ENCODE assay signal across 1 fruit fly cellular context in the genomic region with DNA sequence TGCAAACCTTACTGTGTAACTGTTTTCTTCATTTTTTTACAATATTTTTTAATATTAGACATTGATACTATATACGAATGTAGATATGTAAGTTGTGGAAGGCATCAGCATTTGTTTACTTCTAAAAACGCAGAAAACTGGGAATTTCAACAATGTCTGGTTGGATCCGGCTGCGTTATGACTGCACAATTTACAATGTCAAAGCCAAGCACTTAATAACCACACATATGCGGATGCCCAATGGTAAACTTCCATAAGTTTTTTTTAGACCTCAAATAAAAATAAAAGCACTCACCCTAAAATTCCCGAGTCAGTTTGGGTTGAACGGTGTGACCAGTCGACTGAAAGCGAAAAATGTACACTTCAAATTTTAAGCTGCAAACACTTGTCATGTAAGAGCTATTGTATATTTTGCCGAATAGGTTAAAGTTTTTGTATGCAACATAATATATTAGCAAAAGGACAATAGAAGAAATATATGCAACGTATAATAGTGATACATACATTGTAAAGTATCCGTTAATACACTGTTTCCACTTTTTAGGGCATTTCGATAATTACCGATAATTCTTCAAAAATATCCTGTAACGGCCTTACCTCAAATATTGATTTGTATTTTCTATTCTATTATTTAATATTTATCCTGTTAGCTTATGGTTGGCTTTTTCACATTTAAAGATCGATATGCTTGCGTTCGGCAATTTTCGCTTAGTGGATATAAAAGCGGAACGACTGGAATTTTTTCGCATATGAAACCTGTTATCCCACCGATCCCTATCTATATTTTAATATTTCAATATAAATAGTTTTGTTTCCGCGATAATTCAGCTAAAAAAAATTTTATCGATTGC.
TF ChIP-seq lines count a peak whose summit lies in the region.

Stim (minus strand) TSS at position 347 of the 851 bp plus-strand sequence.

TF ChIP-seq in whole organism, embryonic, 481 proteins besides CTCF, POLR2A, EP300 and RAD21 (continued from another document):
- TF ChIP-seq CG31365 (tag; optimal IDR thresholded peaks at IDR 0.05; lab: Kevin White, UChicago) (no peak), Kr (GFP tag; optimal IDR thresholded peaks at IDR 0.05; lab: Kevin White, UChicago) (no peak), CG10274 (GFP tag; optimal IDR thresholded peaks at IDR 0.05; lab: Kevin White, UChicago) (no peak), BtbVII (GFP tag; optimal IDR thresholded peaks at IDR 0.05; lab: Kevin White, UChicago) (no peak), repo (GFP tag; optimal IDR thresholded peaks at IDR 0.05; lab: Kevin White, UChicago) (no peak), CG1233 (GFP tag; optimal IDR thresholded peaks at IDR 0.05; lab: Kevin White, UChicago) (no peak), gfzf (GFP tag; optimal IDR thresholded peaks at IDR 0.05; lab: Kevin White, UChicago) (peak; percentile 57), CG18476 (GFP tag; optimal IDR thresholded peaks at IDR 0.05; lab: Kevin White, UChicago) (no peak), ssp (GFP tag; IDR thresholded peaks at IDR 0.05; lab: Robert Waterston, UW) (peak; percentile 89), dmrt99B (tag; optimal IDR thresholded peaks at IDR 0.05; lab: Kevin White, UChicago) (no peak), Mrtf (GFP tag; IDR thresholded peaks at IDR 0.05; lab: Robert Waterston, UW) (no peak), CG13894 (tag; optimal IDR thresholded peaks at IDR 0.05; lab: Kevin White, UChicago) (no peak), Pdp1 (GFP tag; optimal IDR thresholded peaks at IDR 0.05; lab: Kevin White, UChicago) (peak in 1 of 2 experiments; percentile 21), gro (GFP tag; optimal IDR thresholded peaks at IDR 0.05; lab: Kevin White, UChicago) (no peak), CG16813 (GFP tag; IDR thresholded peaks at IDR 0.05; lab: Robert Waterston, UW; ENCODE audit: partially characterized antibody) (no peak), fd3F (GFP tag; optimal IDR thresholded peaks at IDR 0.05; lab: Kevin White, UChicago) (no peak), Ets97D (GFP tag; optimal IDR thresholded peaks at IDR 0.05; lab: Kevin White, UChicago) (no peak), CG6683 (GFP tag; optimal IDR thresholded peaks at IDR 0.05; lab: Kevin White, UChicago) (no peak), Lhr (GFP tag; optimal IDR thresholded peaks at IDR 0.05; lab: Kevin White, UChicago) (no peak), CG1603 (tag; optimal IDR thresholded peaks at IDR 0.05; lab: Kevin White, UChicago) (peak; percentile 70), al (GFP tag; IDR thresholded peaks at IDR 0.05; lab: Robert Waterston, UW) (no peak), sens (GFP tag; lab: Kevin White, UChicago) (peak; percentile 1), CrebB (tag; optimal IDR thresholded peaks at IDR 0.05; lab: Kevin White, UChicago) (no peak), vvl (GFP tag; IDR thresholded peaks at IDR 0.05; lab: Robert Waterston, UW) (no peak), Hey (tag; optimal IDR thresholded peaks at IDR 0.05; lab: Kevin White, UChicago) (no peak), CG12659 (GFP tag; optimal IDR thresholded peaks at IDR 0.05; lab: Kevin White, UChicago) (no peak), lola (GFP tag; optimal IDR thresholded peaks at IDR 0.05; lab: Kevin White, UChicago) (peak in 1 of 3 experiments; percentile 70), CG7357 (GFP tag; IDR thresholded peaks at IDR 0.05; lab: Robert Waterston, UW) (peak; percentile 89), sug (tag; optimal IDR thresholded peaks at IDR 0.05; lab: Kevin White, UChicago) (no peak), CG17361 (GFP tag; IDR thresholded peaks at IDR 0.05; lab: Robert Waterston, UW) (0 out of 3 replicates have a peak, but pooled peaks have one; percentile 35), Chrac-16 (GFP tag; optimal IDR thresholded peaks at IDR 0.05; lab: Kevin White, UChicago) (no peak), croc (GFP tag; conservative IDR thresholded peaks at IDR 0.05; lab: Robert Waterston, UW) (no peak), exex (tag; optimal IDR thresholded peaks at IDR 0.05; lab: Kevin White, UChicago) (no peak), CG3163 (GFP tag; optimal IDR thresholded peaks at IDR 0.05; lab: Kevin White, UChicago) (no peak), CG13296 (GFP tag; optimal IDR thresholded peaks at IDR 0.05; lab: Kevin White, UChicago) (no peak), her (GFP tag; optimal IDR thresholded peaks at IDR 0.05; lab: Kevin White, UChicago) (peak; percentile 79), CG6254 (GFP tag; optimal IDR thresholded peaks at IDR 0.05; lab: Kevin White, UChicago) (no peak), CG4617 (GFP tag; optimal IDR thresholded peaks at IDR 0.05; lab: Kevin White, UChicago; ENCODE audit: borderline replicate concordance) (peak; percentile 67), CG6765 (GFP tag; optimal IDR thresholded peaks at IDR 0.05; lab: Kevin White, UChicago) (no peak), Dfd (GFP tag; optimal IDR thresholded peaks at IDR 0.05; lab: Kevin White, UChicago) (peak in 1 of 2 experiments; percentile 45), psq (GFP tag; optimal IDR thresholded peaks at IDR 0.05; lab: Kevin White, UChicago) (no peak), CG34376 (GFP tag; optimal IDR thresholded peaks at IDR 0.05; lab: Kevin White, UChicago) (no peak), ara (GFP tag; IDR thresholded peaks at IDR 0.05; lab: Robert Waterston, UW) (no peak), Nf-YA (GFP tag; IDR thresholded peaks at IDR 0.05; lab: Robert Waterston, UW) (no peak), dimm (GFP tag; IDR thresholded peaks at IDR 0.05; lab: Robert Waterston, UW) (no peak), CG32767 (GFP tag; IDR thresholded peaks at IDR 0.05; lab: Robert Waterston, UW) (no peak), CG11504 (tag; optimal IDR thresholded peaks at IDR 0.05; lab: Kevin White, UChicago) (no peak), ab (GFP tag; optimal IDR thresholded peaks at IDR 0.05; lab: Kevin White, UChicago) (no peak), shn (GFP tag; optimal IDR thresholded peaks at IDR 0.05; lab: Kevin White, UChicago) (no peak), dmrt11E (tag; optimal IDR thresholded peaks at IDR 0.05; lab: Kevin White, UChicago) (no peak), CG30020 (tag; optimal IDR thresholded peaks at IDR 0.05; lab: Kevin White, UChicago) (peak; percentile 95), vnd (GFP tag; IDR thresholded peaks at IDR 0.05; lab: Robert Waterston, UW; ENCODE audit: partially characterized antibody) (no peak), stwl (tag; optimal IDR thresholded peaks at IDR 0.05; lab: Kevin White, UChicago) (no peak), CG11723 (GFP tag; optimal IDR thresholded peaks at IDR 0.05; lab: Kevin White, UChicago) (no peak), jing (GFP tag; optimal IDR thresholded peaks at IDR 0.05; lab: Kevin White, UChicago) (no peak), h (optimal IDR thresholded peaks at IDR 0.05; lab: Kevin White, UChicago) (no peak), pan (optimal IDR thresholded peaks at IDR 0.05; lab: Kevin White, UChicago) (no peak), pan (GFP tag; optimal IDR thresholded peaks at IDR 0.05 in 1 of 2, IDR thresholded peaks at IDR 0.05 in 1 of 2) (no peak), z (GFP tag; IDR thresholded peaks at IDR 0.05; lab: Robert Waterston, UW) (no peak), pzg (GFP tag; optimal IDR thresholded peaks at IDR 0.05; lab: Kevin White, UChicago) (peak; percentile 42), CG10321 (GFP tag; IDR thresholded peaks at IDR 0.05; lab: Robert Waterston, UW) (no peak), btn (GFP tag; optimal IDR thresholded peaks at IDR 0.05; lab: Kevin White, UChicago) (no peak), CG2678 (tag; optimal IDR thresholded peaks at IDR 0.05; lab: Kevin White, UChicago) (no peak), Dip2 (GFP tag; IDR thresholded peaks at IDR 0.05; lab: Robert Waterston, UW) (no peak), Gsc (GFP tag; IDR thresholded peaks at IDR 0.05; lab: Robert Waterston, UW) (no peak), CG34224 (GFP tag; IDR thresholded peaks at IDR 0.05; lab: Robert Waterston, UW; ENCODE audit: partially characterized antibody) (no peak), danr (GFP tag; IDR thresholded peaks at IDR 0.05; lab: Robert Waterston, UW) (no peak), Med (GFP tag; lab: Kevin White, UChicago) (no peak), Xrp1 (GFP tag; IDR thresholded peaks at IDR 0.05; lab: Robert Waterston, UW) (no peak), CG18011 (GFP tag; optimal IDR thresholded peaks at IDR 0.05; lab: Kevin White, UChicago) (no peak), corto (GFP tag; optimal IDR thresholded peaks at IDR 0.05; lab: Kevin White, UChicago) (no peak), jigr1 (GFP tag; IDR thresholded peaks at IDR 0.05; lab: Robert Waterston, UW) (no peak), CG11093 (GFP tag; IDR thresholded peaks at IDR 0.05; lab: Robert Waterston, UW) (no peak), Asciz (GFP tag; optimal IDR thresholded peaks at IDR 0.05; lab: Kevin White, UChicago) (no peak), Hr51 (GFP tag; optimal IDR thresholded peaks at IDR 0.05; lab: Kevin White, UChicago) (no peak), CG9797 (GFP tag; optimal IDR thresholded peaks at IDR 0.05; lab: Kevin White, UChicago) (peak; percentile 17), MESR4 (GFP tag; optimal IDR thresholded peaks at IDR 0.05; lab: Kevin White, UChicago) (peak; percentile 58), CG6791 (GFP tag; IDR thresholded peaks at IDR 0.05; lab: Robert Waterston, UW; ENCODE audit: partially characterized antibody) (no peak), CG17328 (GFP tag; IDR thresholded peaks at IDR 0.05; lab: Robert Waterston, UW) (no peak), HLH3B (GFP tag; IDR thresholded peaks at IDR 0.05; lab: Robert Waterston, UW) (no peak), CG18262 (tag; optimal IDR thresholded peaks at IDR 0.05; lab: Kevin White, UChicago) (no peak), CG14441 (GFP tag; IDR thresholded peaks at IDR 0.05; lab: Robert Waterston, UW) (no peak), lov (optimal IDR thresholded peaks at IDR 0.05; lab: Kevin White, UChicago) (no peak), lov (GFP tag; IDR thresholded peaks at IDR 0.05; lab: Robert Waterston, UW) (no peak), vfl (GFP tag; optimal IDR thresholded peaks at IDR 0.05; lab: Kevin White, UChicago) (no peak), jumu (GFP tag; optimal IDR thresholded peaks at IDR 0.05; lab: Kevin White, UChicago) (no peak), CG30403 (GFP tag; optimal IDR thresholded peaks at IDR 0.05; lab: Kevin White, UChicago) (no peak), CG17802 (tag; optimal IDR thresholded peaks at IDR 0.05; lab: Kevin White, UChicago) (peak; percentile 65), BEAF-32 (GFP tag; optimal IDR thresholded peaks at IDR 0.05; lab: Kevin White, UChicago) (peak; percentile 30), prd (optimal IDR thresholded peaks at IDR 0.05; lab: Kevin White, UChicago) (no peak), prd (GFP tag; IDR thresholded peaks at IDR 0.05; lab: Robert Waterston, UW) (no peak), Xbp1 (GFP tag; optimal IDR thresholded peaks at IDR 0.05; lab: Kevin White, UChicago) (no peak), ro (GFP tag; IDR thresholded peaks at IDR 0.05; lab: Robert Waterston, UW) (no peak), Myb (GFP tag; optimal IDR thresholded peaks at IDR 0.05; lab: Kevin White, UChicago) (no peak), CG14965 (GFP tag; optimal IDR thresholded peaks at IDR 0.05; lab: Kevin White, UChicago; ENCODE audit: borderline replicate concordance) (no peak), CoRest (tag; optimal IDR thresholded peaks at IDR 0.05; lab: Kevin White, UChicago) (no peak), CG10979 (tag; optimal IDR thresholded peaks at IDR 0.05; lab: Kevin White, UChicago) (peak; percentile 0), CG2875 (GFP tag; optimal IDR thresholded peaks at IDR 0.05; lab: Kevin White, UChicago) (no peak), CG12391 (tag; optimal IDR thresholded peaks at IDR 0.05; lab: Kevin White, UChicago) (no peak), ham (GFP tag; IDR thresholded peaks at IDR 0.05; lab: Robert Waterston, UW) (no peak), mld (GFP tag; IDR thresholded peaks at IDR 0.05; lab: Robert Waterston, UW; ENCODE audit: partially characterized antibody) (no peak), Camta (GFP tag; optimal IDR thresholded peaks at IDR 0.05; lab: Kevin White, UChicago) (no peak), fu2 (GFP tag; optimal IDR thresholded peaks at IDR 0.05; lab: Kevin White, UChicago) (no peak), Eip74EF (GFP tag; optimal IDR thresholded peaks at IDR 0.05; lab: Kevin White, UChicago) (peak in 1 of 2 experiments; percentile 8), zen (tag; optimal IDR thresholded peaks at IDR 0.05; lab: Kevin White, UChicago) (no peak), gsb (GFP tag; IDR thresholded peaks at IDR 0.05; lab: Robert Waterston, UW) (no peak), klu (GFP tag; IDR thresholded peaks at IDR 0.05; lab: Robert Waterston, UW) (no peak), fd96Cb (tag; optimal IDR thresholded peaks at IDR 0.05; lab: Kevin White, UChicago) (no peak), CG14710 (tag; optimal IDR thresholded peaks at IDR 0.05; lab: Kevin White, UChicago) (peak; percentile 23), slbo (GFP tag; IDR thresholded peaks at IDR 0.05; lab: Robert Waterston, UW) (no peak), Dref (GFP tag; IDR thresholded peaks at IDR 0.05; lab: Robert Waterston, UW) (peak; percentile 41; the same call in 1 of the 2 replicates), CG13424 (tag; optimal IDR thresholded peaks at IDR 0.05; lab: Kevin White, UChicago) (no peak), tin (GFP tag; optimal IDR thresholded peaks at IDR 0.05; lab: Kevin White, UChicago) (no peak), en (GFP tag; optimal IDR thresholded peaks at IDR 0.05; lab: Kevin White, UChicago) (no peak)
